Worm (Caenorhabditis elegans): ENCODE data around the gene cbp-1.
A peak's percentile ranks its signal among the peaks of the same experiment; 100 is the strongest.

ce11 chrIII:9782011-9782436 lies 15.7 kb downstream of the cbp-1 start, which contains the start of gene vha-2:
- no peak for TF ChIP-seq fkh-2 (tag; optimal IDR thresholded peaks at IDR 0.05)
- no peak for TF ChIP-seq unc-62 (GFP tag; optimal IDR thresholded peaks at IDR 0.05)
- TF ChIP-seq unc-39 (tag; optimal IDR thresholded peaks at IDR 0.05), result no peak
- TF ChIP-seq nhr-11 (tag; optimal IDR thresholded peaks at IDR 0.05), result no peak
- TF ChIP-seq egl-27 (tag; optimal IDR thresholded peaks at IDR 0.05), result no peak
- no peak for TF ChIP-seq snpc-4 (tag; optimal IDR thresholded peaks at IDR 0.05)
- TF ChIP-seq ztf-4 (tag; optimal IDR thresholded peaks at IDR 0.05), result no peak
- no peak for TF ChIP-seq R02D3.7 (tag; optimal IDR thresholded peaks at IDR 0.05)
- peak; percentile 75 for TF ChIP-seq ama-1 (optimal IDR thresholded peaks at IDR 0.05)
- TF ChIP-seq mdl-1 (tag; optimal IDR thresholded peaks at IDR 0.05), result no peak

Data from whole organism, L3 larva.